Worm (Caenorhabditis elegans) whole organism, L4 larva: ENCODE data around the gene alg-2.

ENCODE experiments used
- F26F4.8 ChIP-seq: fragments of 200-800 bp; sonication (Bioruptor generic); conservative IDR thresholded peaks from 2 replicates; pipeline ENCODE4 v1.3.6; 2022; ENCODE audit warnings: missing genetic modification characterization, missing compliant biosample characterization
- Y105C5A.15 ChIP-seq: fragments of 200-800 bp; sonication (Bioruptor generic); IDR thresholded peaks from 2 replicates; pipeline ENCODE4 v1.3.6; 2022; ENCODE audit warnings: missing genetic modification characterization, missing compliant biosample characterization
- daf-16 ChIP-seq, 3 experiments: sonication (generic microtip); optimal IDR thresholded peaks; 2 replicates each; lab custom pipeline; 2016 to 2017; ENCODE audit warnings: missing genetic modification characterization in 3 of 3, missing genetic modification reagents in 3 of 3, mild to moderate bottlenecking in 2 of 3, missing compliant biosample characterization in 2 of 3, missing biosample characterization in 1 of 3, moderate library complexity in 1 of 3
- daf-8 ChIP-seq: fragments of 200-800 bp; sonication (Bioruptor generic); IDR thresholded peaks from 2 replicates; pipeline ENCODE4 v1.3.6; 2022; ENCODE audit warnings: missing genetic modification characterization, missing compliant biosample characterization
- dmd-6 ChIP-seq: fragments of 200-800 bp; sonication (Bioruptor generic); IDR thresholded peaks from 2 replicates; pipeline ENCODE4 v1.3.6; 2022; ENCODE audit warnings: missing genetic modification reagents, missing genetic modification characterization, missing compliant biosample characterization
- dve-1 ChIP-seq: sonication (generic microtip); optimal IDR thresholded peaks from 2 replicates; lab custom pipeline; 2017; ENCODE audit warnings: antibody characterized with exemption, mild to moderate bottlenecking, missing genetic modification characterization, missing compliant biosample characterization; ENCODE audit not compliant: insufficient read depth
- egl-43 ChIP-seq: fragments of 200-800 bp; sonication (Bioruptor generic); IDR thresholded peaks from 2 replicates; pipeline ENCODE4 v1.3.6; 2022; ENCODE audit warnings: missing genetic modification reagents, missing genetic modification characterization, missing compliant biosample characterization
- fos-1 ChIP-seq: fragments of 150-350 bp; optimal IDR thresholded peaks from 2 replicates; lab custom pipeline; 2014; ENCODE audit warnings: missing biosample characterization, missing genetic modification characterization
- hif-1 ChIP-seq, 2 experiments: sonication (generic microtip); optimal IDR thresholded peaks; 2 replicates each; lab custom pipeline; 2016 to 2017; ENCODE audit warnings: missing compliant biosample characterization in 2 of 2, missing genetic modification characterization in 2 of 2, missing genetic modification reagents in 2 of 2, missing genotype in 2 of 2, mild to moderate bottlenecking in 1 of 2
- jun-1 ChIP-seq: fragments of 150-350 bp; optimal IDR thresholded peaks from 2 replicates; lab custom pipeline; 2014; ENCODE audit warnings: missing biosample characterization, missing genetic modification reagents, missing genetic modification characterization
- lin-39 ChIP-seq: fragments of 150-350 bp; optimal IDR thresholded peaks from 2 replicates; lab custom pipeline; 2014; ENCODE audit warnings: missing biosample characterization, missing genetic modification reagents, missing genetic modification characterization
- lir-3 ChIP-seq: sonication (generic microtip); optimal IDR thresholded peaks from 2 replicates; lab custom pipeline; 2016; ENCODE audit warnings: mild to moderate bottlenecking, missing genetic modification characterization, missing compliant biosample characterization
- mdt-29 ChIP-seq: fragments of 200-800 bp; sonication (Bioruptor generic); IDR thresholded peaks from 2 replicates; pipeline ENCODE4 v1.3.6; 2022; ENCODE audit warnings: missing genetic modification reagents, missing genetic modification characterization, missing compliant biosample characterization
- mes-2 ChIP-seq: sonication (generic microtip); optimal IDR thresholded peaks from 2 replicates; lab custom pipeline; 2016; ENCODE audit warnings: missing genotype, mild to moderate bottlenecking, missing genetic modification characterization, missing compliant biosample characterization; ENCODE audit not compliant: poor library complexity, severe bottlenecking
- nhr-25 ChIP-seq: sonication (generic microtip); optimal IDR thresholded peaks from 2 replicates; lab custom pipeline; 2017; ENCODE audit warnings: missing genetic modification characterization, mild to moderate bottlenecking, missing compliant biosample characterization, antibody characterized with exemption, moderate library complexity, borderline replicate concordance; ENCODE audit not compliant: insufficient read depth
- nhr-42 ChIP-seq: fragments of 200-800 bp; sonication (Bioruptor generic); IDR thresholded peaks from 2 replicates; pipeline ENCODE4 v1.3.6; 2022; ENCODE audit warnings: missing genetic modification characterization, missing compliant biosample characterization
- nhr-6 ChIP-seq: fragments of 150-350 bp; optimal IDR thresholded peaks from 2 replicates; lab custom pipeline; 2014; ENCODE audit warnings: missing biosample characterization, missing genetic modification characterization
- pqm-1 ChIP-seq: sonication (generic microtip); optimal IDR thresholded peaks from 2 replicates; lab custom pipeline; 2017; ENCODE audit warnings: missing biosample characterization, missing genetic modification characterization
- saeg-2 ChIP-seq: fragments of 200-800 bp; sonication (Bioruptor generic); IDR thresholded peaks from 2 replicates; pipeline ENCODE4 v1.3.6; 2022; ENCODE audit warnings: missing genetic modification reagents, missing genetic modification characterization, missing compliant biosample characterization
- snpc-4 ChIP-seq: fragments of 150-350 bp; optimal IDR thresholded peaks from 2 replicates; lab custom pipeline; 2014; ENCODE audit warnings: missing biosample characterization, missing genetic modification characterization
- unc-62 ChIP-seq, 3 experiments: fragments of 150-350 bp in 1 of 3; sonication (generic microtip); optimal IDR thresholded peaks in 2 of 3; peaks in 1 of 3; 1 replicate in 1 of 3; 2 replicates in 2 of 3; lab custom pipeline; 2014 to 2017; ENCODE audit warnings: missing biosample characterization in 3 of 3, missing genetic modification characterization in 3 of 3, missing genetic modification reagents in 3 of 3, missing genotype in 1 of 3
- zag-1 ChIP-seq: fragments of 150-350 bp; optimal IDR thresholded peaks from 2 replicates; lab custom pipeline; 2014; ENCODE audit warnings: missing biosample characterization, missing genetic modification characterization

Gene alg-2

ce11 chrII:920326-920725, 47.3 kb downstream of the alg-2 start:
- TF ChIP-seq saeg-2 (GFP tag; lab: Robert Waterston, UW), result no peak
- no peak for TF ChIP-seq daf-8 (GFP tag; lab: Robert Waterston, UW)
- no peak for TF ChIP-seq nhr-6 (tag; lab: Kevin White, UChicago)
- TF ChIP-seq zag-1 (tag; lab: Kevin White, UChicago), result no peak

ce11 chrII:922778-923177, 49.8 kb downstream of the alg-2 start:
- TF ChIP-seq unc-62 (GFP tag; optimal IDR thresholded peaks at IDR 0.05 in 1 of 2; lab: Kevin White, UChicago) (peak in 1 of 2 experiments; percentile 56), unc-62 (tag; optimal IDR thresholded peaks at IDR 0.05; lab: Kevin White, UChicago) (no peak), F26F4.8 (GFP tag; lab: Robert Waterston, UW) (no peak), mes-2 (tag; lab: Kevin White, UChicago) (no peak), dmd-6 (GFP tag; lab: Robert Waterston, UW) (peak; percentile 69), pqm-1 (tag; lab: Kevin White, UChicago) (peak; percentile 83), snpc-4 (tag; lab: Kevin White, UChicago) (no peak)

ce11 chrII:923521-923920, 50.5 kb downstream of the alg-2 start, which contains the start of gene fbxc-28:
Gene fbxc-28, plus strand, starts transcription at chrII:923821.
- TF ChIP-seq fos-1 (tag; lab: Kevin White, UChicago) (no peak), lir-3 (no peak), nhr-42 (no peak), Y105C5A.15 (GFP tag; lab: Robert Waterston, UW) (no peak)
- TF ChIP-seq, all 104 proteins: peak for 0

- no peak for TF ChIP-seq jun-1
- no peak for TF ChIP-seq lin-39 (tag; lab: Kevin White, UChicago)
- no peak for TF ChIP-seq mdt-29
- no peak for TF ChIP-seq dve-1 (tag; lab: Kevin White, UChicago)
- TF ChIP-seq daf-16 (GFP tag; optimal IDR thresholded peaks at IDR 0.05; lab: Kevin White, UChicago), result no peak
- no peak for TF ChIP-seq daf-16 (tag; optimal IDR thresholded peaks at IDR 0.05; lab: Kevin White, UChicago)
- no peak for TF ChIP-seq hif-1 (tag; optimal IDR thresholded peaks at IDR 0.05; lab: Kevin White, UChicago)
- no peak for TF ChIP-seq nhr-25 (tag; lab: Kevin White, UChicago)
- no peak for TF ChIP-seq egl-43 (GFP tag; lab: Robert Waterston, UW)
These were observed 54.3 kb downstream of the alg-2 start, which contains the start of gene R07C3.13 for ce11 chrII:927331-927730. Gene R07C3.13, minus strand, starts transcription at chrII:927431.
